Fruit fly (Drosophila melanogaster) whole organism, embryonic: Measurements from ENCODE around the gene CG11409.
A peak's percentile ranks its signal among the peaks of the same experiment; 100 is the strongest.

Source experiments
- Antp ChIP-seq: fragments of 200-800 bp; sonication (Bioruptor generic); optimal IDR thresholded peaks from 3 replicates; lab custom pipeline; 2016; ENCODE audit warnings: missing biosample characterization, missing genetic modification characterization
- Awh ChIP-seq: fragments of 200-800 bp; sonication (Bioruptor generic); IDR thresholded peaks from 2 replicates; pipeline ENCODE4, ENCODE4 v1.3.6; 2022; ENCODE audit warnings: missing biosample characterization, missing genetic modification characterization
- CG10274 ChIP-seq: fragments of 200-800 bp; sonication (Bioruptor generic); optimal IDR thresholded peaks from 3 replicates; lab custom pipeline; 2017; ENCODE audit warnings: missing biosample characterization, mild to moderate bottlenecking, missing genetic modification characterization
- CG10366 ChIP-seq: fragments of 200-800 bp; sonication (Bioruptor generic); IDR thresholded peaks from 2 replicates; pipeline ENCODE4 v1.3.6; 2022; ENCODE audit warnings: missing biosample characterization, missing genetic modification characterization
- CG10462 ChIP-seq: fragments of 200-800 bp; sonication (Bioruptor generic); optimal IDR thresholded peaks from 2 replicates; lab custom pipeline; 2016; ENCODE audit warnings: missing biosample characterization, missing genetic modification characterization
- CG11695 ChIP-seq: fragments of 200-800 bp; sonication (Bioruptor generic); IDR thresholded peaks from 3 replicates; pipeline ENCODE4 v1.3.6; 2022; ENCODE audit warnings: missing biosample characterization, missing genetic modification characterization
- CG12769 ChIP-seq: fragments of 200-800 bp; sonication (Bioruptor generic); optimal IDR thresholded peaks from 2 replicates; lab custom pipeline; 2019; ENCODE audit warnings: missing biosample characterization, mild to moderate bottlenecking, missing genetic modification characterization, moderate library complexity
- CG1529 ChIP-seq: fragments of 200-800 bp; sonication (Bioruptor generic); optimal IDR thresholded peaks from 3 replicates; lab custom pipeline; 2018; ENCODE audit warnings: missing biosample characterization, missing genetic modification characterization
- CG1603 ChIP-seq: fragments of 200-800 bp; sonication (Bioruptor generic); optimal IDR thresholded peaks from 2 replicates; lab custom pipeline; 2019; ENCODE audit warnings: missing biosample characterization, mild to moderate bottlenecking, missing genetic modification characterization, moderate library complexity
- CG17612 ChIP-seq: fragments of 200-800 bp; sonication (Bioruptor generic); IDR thresholded peaks from 2 replicates; pipeline ENCODE4 v1.3.6; 2022; ENCODE audit warnings: missing biosample characterization, missing genetic modification characterization
- CG17829 ChIP-seq: fragments of 200-800 bp; optimal IDR thresholded peaks from 2 replicates; lab custom pipeline; 2019; ENCODE audit warnings: missing biosample characterization, mild to moderate bottlenecking, missing genetic modification characterization, moderate library complexity
- CG18619 ChIP-seq: fragments of 200-800 bp; sonication (Bioruptor generic); optimal IDR thresholded peaks from 3 replicates; lab custom pipeline; 2017; ENCODE audit warnings: missing biosample characterization, mild to moderate bottlenecking, missing genetic modification characterization
- CG30431 ChIP-seq: fragments of 200-800 bp; sonication (Bioruptor generic); optimal IDR thresholded peaks from 2 replicates; lab custom pipeline; 2017; ENCODE audit warnings: missing biosample characterization, missing genetic modification characterization
- CG4854 ChIP-seq: fragments of 200-800 bp; sonication (Bioruptor generic); optimal IDR thresholded peaks from 2 replicates; lab custom pipeline; 2016; ENCODE audit warnings: missing biosample characterization, missing genetic modification characterization, inconsistent platforms
- CG6683 ChIP-seq: fragments of 200-800 bp; sonication (Bioruptor generic); optimal IDR thresholded peaks from 2 replicates; lab custom pipeline; 2017; ENCODE audit warnings: missing biosample characterization, mild to moderate bottlenecking, missing genetic modification characterization, missing genetic modification reagents
- CG6765 ChIP-seq: fragments of 200-800 bp; sonication (Bioruptor generic); optimal IDR thresholded peaks from 3 replicates; lab custom pipeline; 2017; ENCODE audit warnings: missing biosample characterization, mild to moderate bottlenecking, missing genetic modification characterization
- CG6813 ChIP-seq: fragments of 200-800 bp; sonication (Bioruptor generic); optimal IDR thresholded peaks from 2 replicates; lab custom pipeline; 2017; ENCODE audit warnings: missing biosample characterization, missing genetic modification characterization, mild to moderate bottlenecking, moderate library complexity, missing genetic modification reagents
- CG7928 ChIP-seq: fragments of 200-800 bp; sonication (Bioruptor generic); optimal IDR thresholded peaks from 2 replicates; lab custom pipeline; 2017; ENCODE audit warnings: missing biosample characterization, mild to moderate bottlenecking, missing genetic modification characterization
- CG9876 ChIP-seq: fragments of 200-800 bp; sonication (Bioruptor generic); optimal IDR thresholded peaks from 2 replicates; lab custom pipeline; 2016; ENCODE audit warnings: missing biosample characterization, missing genetic modification characterization
- CrebB ChIP-seq: fragments of 200-800 bp; sonication (Bioruptor generic); optimal IDR thresholded peaks from 3 replicates; lab custom pipeline; 2018; ENCODE audit warnings: missing biosample characterization, mild to moderate bottlenecking, missing genetic modification characterization
- Dek ChIP-seq: fragments of 200-800 bp; sonication (Bioruptor generic); optimal IDR thresholded peaks from 3 replicates; lab custom pipeline; 2019; ENCODE audit warnings: missing biosample characterization, mild to moderate bottlenecking, missing genetic modification characterization, moderate library complexity
- Dip2 ChIP-seq: fragments of 200-800 bp; sonication (Bioruptor generic); IDR thresholded peaks from 2 replicates; pipeline ENCODE4 v1.3.6; 2022; ENCODE audit warnings: missing biosample characterization, missing genetic modification characterization
- Doc2 ChIP-seq: fragments of 200-800 bp; sonication (Bioruptor generic); IDR thresholded peaks from 2 replicates; pipeline ENCODE4 v1.3.6; 2022; ENCODE audit warnings: missing biosample characterization, missing genetic modification characterization
- Dref ChIP-seq: fragments of 200-800 bp; sonication (Bioruptor generic); IDR thresholded peaks from 2 replicates; pipeline ENCODE4 v1.3.6; 2022; ENCODE audit warnings: missing biosample characterization, missing genetic modification characterization
- Gug ChIP-seq: fragments of 200-800 bp; sonication (Bioruptor generic); IDR thresholded peaks from 4 replicates; pipeline ENCODE4 v1.3.6; 2022; ENCODE audit warnings: missing biosample characterization, missing genetic modification characterization
- Med ChIP-seq: fragments of 200-800 bp; sonication (Bioruptor generic); peaks from one replicate; lab custom pipeline; 2016; ENCODE audit warnings: missing biosample characterization, missing genetic modification characterization, mild to moderate bottlenecking, inconsistent platforms, moderate library complexity
- Mrtf ChIP-seq: fragments of 200-800 bp; sonication (Bioruptor generic); IDR thresholded peaks from 3 replicates; pipeline ENCODE4 v1.3.6; 2022; ENCODE audit warnings: missing biosample characterization, missing genetic modification characterization
- Nf-YA ChIP-seq: fragments of 200-800 bp; sonication (Bioruptor generic); IDR thresholded peaks from 2 replicates; pipeline ENCODE4 v1.3.6; 2022; ENCODE audit warnings: missing biosample characterization, missing genetic modification characterization
- Vsx1 ChIP-seq: fragments of 200-800 bp; sonication (Bioruptor generic); optimal IDR thresholded peaks from 2 replicates; lab custom pipeline; 2017; ENCODE audit warnings: missing biosample characterization, mild to moderate bottlenecking, missing genetic modification characterization, missing genetic modification reagents
- Xrp1 ChIP-seq: fragments of 200-800 bp; sonication (Bioruptor generic); IDR thresholded peaks from 2 replicates; pipeline ENCODE4 v1.3.6; 2022; ENCODE audit warnings: missing biosample characterization, missing genetic modification characterization
- bigmax ChIP-seq: fragments of 200-800 bp; sonication (Bioruptor generic); optimal IDR thresholded peaks from 2 replicates; lab custom pipeline; 2018; ENCODE audit warnings: missing biosample characterization, mild to moderate bottlenecking, missing genetic modification characterization
- corto ChIP-seq: fragments of 200-800 bp; sonication (Bioruptor generic); optimal IDR thresholded peaks from 2 replicates; lab custom pipeline; 2016; ENCODE audit warnings: missing biosample characterization, mild to moderate bottlenecking, missing genetic modification characterization, moderate library complexity
- crp ChIP-seq, 2 experiments: fragments of 200-800 bp; sonication (Bioruptor generic); optimal IDR thresholded peaks; 2 replicates in 1 of 2; 3 replicates in 1 of 2; lab custom pipeline; 2017; ENCODE audit warnings: missing biosample characterization in 2 of 2, missing genetic modification characterization in 2 of 2, mild to moderate bottlenecking in 1 of 2, moderate library complexity in 1 of 2
- dpn ChIP-seq, 2 experiments: fragments of 200-800 bp; sonication (Bioruptor generic); optimal IDR thresholded peaks; 3 replicates each; lab custom pipeline; 2016; ENCODE audit warnings: missing biosample characterization in 2 of 2, missing genetic modification characterization in 2 of 2
- ewg ChIP-seq: fragments of 200-800 bp; sonication (Bioruptor generic); optimal IDR thresholded peaks from 3 replicates; lab custom pipeline; 2017; ENCODE audit warnings: mild to moderate bottlenecking, missing biosample characterization, missing genetic modification reagents, missing genetic modification characterization
- exex ChIP-seq: fragments of 200-800 bp; sonication (Bioruptor generic); optimal IDR thresholded peaks from 4 replicates; lab custom pipeline; 2018; ENCODE audit warnings: missing biosample characterization, mild to moderate bottlenecking, missing genetic modification characterization, moderate library complexity
- fd3F ChIP-seq: fragments of 200-800 bp; sonication (Bioruptor generic); optimal IDR thresholded peaks from 2 replicates; lab custom pipeline; 2018; ENCODE audit warnings: missing biosample characterization, mild to moderate bottlenecking, missing genetic modification characterization, moderate library complexity
- hb ChIP-seq: fragments of 200-800 bp; sonication (Bioruptor generic); IDR thresholded peaks from 3 replicates; pipeline ENCODE4 v1.3.6; 2022; ENCODE audit warnings: missing biosample characterization, missing genetic modification characterization; ENCODE audit not compliant: partially characterized antibody
- jing ChIP-seq: fragments of 200-800 bp; sonication (Bioruptor generic); optimal IDR thresholded peaks from 2 replicates; lab custom pipeline; 2018; ENCODE audit warnings: missing biosample characterization, mild to moderate bottlenecking, missing genetic modification characterization
- jumu ChIP-seq: fragments of 200-800 bp; sonication (Bioruptor generic); optimal IDR thresholded peaks from 3 replicates; lab custom pipeline; 2016; ENCODE audit warnings: missing biosample characterization, missing genetic modification characterization
- kni ChIP-seq: fragments of 200-800 bp; sonication (Bioruptor generic); optimal IDR thresholded peaks from 3 replicates; lab custom pipeline; 2017; ENCODE audit warnings: mild to moderate bottlenecking, missing biosample characterization, missing genetic modification reagents, missing genetic modification characterization
- mld ChIP-seq: fragments of 200-800 bp; sonication (Bioruptor generic); IDR thresholded peaks from 3 replicates; pipeline ENCODE4 v1.3.6; 2022; ENCODE audit warnings: missing biosample characterization, missing genetic modification characterization; ENCODE audit not compliant: partially characterized antibody
- phol ChIP-seq: fragments of 200-800 bp; sonication (Bioruptor generic); optimal IDR thresholded peaks from 3 replicates; lab custom pipeline; 2018; ENCODE audit warnings: missing biosample characterization, mild to moderate bottlenecking, missing genetic modification characterization, moderate library complexity
- prd ChIP-seq, 3 experiments: fragments of >200 bp in 2 of 3; fragments of 200-800 bp in 1 of 3; sonication (Bioruptor generic) in 1 of 3; optimal IDR thresholded peaks in 2 of 3; IDR thresholded peaks in 1 of 3; 2 replicates in 2 of 3; 3 replicates in 1 of 3; pipeline versions ENCODE4 v1.3.6 to Lab custom; 2017 to 2022; ENCODE audit warnings: missing biosample characterization in 1 of 3, missing genetic modification characterization in 1 of 3
- schlank ChIP-seq: fragments of 200-800 bp; sonication (Bioruptor generic); optimal IDR thresholded peaks from 2 replicates; lab custom pipeline; 2018; ENCODE audit warnings: missing biosample characterization, mild to moderate bottlenecking, missing genetic modification characterization
- sens ChIP-seq: fragments of 200-800 bp; sonication (Bioruptor generic); peaks from one replicate; lab custom pipeline; 2016; ENCODE audit warnings: missing biosample characterization, missing genetic modification characterization
- slou ChIP-seq: fragments of 200-800 bp; sonication (Bioruptor generic); optimal IDR thresholded peaks from 3 replicates; lab custom pipeline; 2016; ENCODE audit warnings: missing biosample characterization, missing genetic modification characterization
- sob ChIP-seq: fragments of 200-800 bp; sonication (Bioruptor generic); IDR thresholded peaks from 2 replicates; pipeline ENCODE4 v1.3.6; 2022; ENCODE audit warnings: missing biosample characterization, missing genetic modification characterization
- stwl ChIP-seq: fragments of 200-800 bp; sonication (Bioruptor generic); optimal IDR thresholded peaks from 3 replicates; lab custom pipeline; 2018; ENCODE audit warnings: missing biosample characterization, mild to moderate bottlenecking, missing genetic modification characterization, moderate library complexity
- trem ChIP-seq: fragments of 200-800 bp; optimal IDR thresholded peaks from 3 replicates; lab custom pipeline; 2019; ENCODE audit warnings: missing biosample characterization, mild to moderate bottlenecking, missing genetic modification characterization, moderate library complexity
- tx ChIP-seq: fragments of 200-800 bp; sonication (Bioruptor generic); optimal IDR thresholded peaks from 2 replicates; lab custom pipeline; 2016; ENCODE audit warnings: missing biosample characterization, missing genetic modification characterization
- zfh1 ChIP-seq: fragments of 200-800 bp; sonication (Bioruptor generic); IDR thresholded peaks from 3 replicates; pipeline ENCODE4 v1.3.6; 2022; ENCODE audit warnings: missing biosample characterization, missing genetic modification characterization

Gene CG11409

DNA sequence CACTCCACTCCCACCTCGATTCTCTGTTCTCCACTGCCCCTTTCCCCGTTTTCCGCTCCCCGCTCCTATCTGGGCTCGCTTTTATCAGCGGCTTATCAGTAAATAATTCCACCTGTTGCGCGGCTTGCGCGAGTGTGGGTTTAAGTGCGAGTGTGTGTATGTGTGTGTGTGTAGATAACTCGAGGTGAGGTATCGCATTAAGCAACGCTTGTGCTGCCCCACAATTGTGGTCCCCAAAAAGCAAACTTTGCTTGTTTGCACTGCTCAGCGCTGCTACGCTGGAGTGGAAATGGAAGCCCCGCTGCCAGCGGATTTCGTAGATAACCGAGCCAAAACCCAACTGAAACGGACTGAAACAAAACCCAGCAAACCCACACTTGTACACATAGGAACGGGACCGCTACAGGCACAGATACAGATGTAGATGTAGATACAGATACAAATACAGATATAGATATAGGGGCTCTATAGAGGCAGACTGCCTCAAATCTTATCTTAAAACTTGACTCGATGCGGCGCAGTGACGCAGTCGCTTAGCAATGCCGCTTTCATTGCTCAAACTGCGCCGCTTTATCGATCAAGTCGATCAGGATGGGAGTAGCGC, 45.9 kb upstream of the CG11409 start (continued):
- TF ChIP-seq hb, result no peak
- no peak for TF ChIP-seq CG7928 (GFP tag; lab: Kevin White, UChicago)
- no peak for TF ChIP-seq CG9876 (GFP tag; lab: Kevin White, UChicago)
- TF ChIP-seq crp (GFP tag; optimal IDR thresholded peaks at IDR 0.05; lab: Kevin White, UChicago), result no peak
- TF ChIP-seq mld (GFP tag; lab: Robert Waterston, UW), result no peak
- TF ChIP-seq Dek (tag; lab: Kevin White, UChicago), result no peak
- no peak for TF ChIP-seq bigmax
- TF ChIP-seq CG4854 (GFP tag; lab: Kevin White, UChicago), result no peak
- no peak for TF ChIP-seq CG6765
- TF ChIP-seq zfh1, result no peak
- TF ChIP-seq CG10366 (GFP tag; lab: Robert Waterston, UW), result no peak
- no peak for TF ChIP-seq fd3F (GFP tag; lab: Kevin White, UChicago)
- TF ChIP-seq trem (tag; lab: Kevin White, UChicago), result no peak
- TF ChIP-seq sob (GFP tag; lab: Robert Waterston, UW), result 0 out of 2 replicates have a peak, but pooled peaks have one; percentile 8
- TF ChIP-seq Med (GFP tag; lab: Kevin White, UChicago), result peak; percentile 58
- TF ChIP-seq jing, result no peak
- TF ChIP-seq Dip2 (GFP tag; lab: Robert Waterston, UW), result no peak
- no peak for TF ChIP-seq CG10462 (GFP tag; lab: Kevin White, UChicago)
- TF ChIP-seq CG1529 (GFP tag; lab: Kevin White, UChicago), result no peak
- peak; percentile 7 for TF ChIP-seq CG6813 (GFP tag; lab: Kevin White, UChicago)
- no peak for TF ChIP-seq tx (GFP tag; lab: Kevin White, UChicago)
- no peak for TF ChIP-seq Mrtf (GFP tag; lab: Robert Waterston, UW)
- no peak for TF ChIP-seq corto (GFP tag; lab: Kevin White, UChicago)
- no peak for TF ChIP-seq Antp
- 0 out of 2 replicates have a peak, but pooled peaks have one; percentile 22 for TF ChIP-seq Xrp1
- TF ChIP-seq CG17612 (GFP tag; lab: Robert Waterston, UW), result no peak
- TF ChIP-seq CG18619 (GFP tag; lab: Kevin White, UChicago), result peak; percentile 7
- no peak for TF ChIP-seq CG10274 (GFP tag; lab: Kevin White, UChicago)
- TF ChIP-seq CG17829, result no peak
- TF ChIP-seq Awh, result no peak
- TF ChIP-seq jumu (GFP tag; lab: Kevin White, UChicago), result no peak
- no peak for TF ChIP-seq CG11695 (GFP tag; lab: Robert Waterston, UW)
- TF ChIP-seq dpn (GFP tag; optimal IDR thresholded peaks at IDR 0.05; lab: Kevin White, UChicago), result no peak
- TF ChIP-seq phol, result no peak
- no peak for TF ChIP-seq ewg
- TF ChIP-seq Nf-YA (GFP tag; lab: Robert Waterston, UW), result no peak
- TF ChIP-seq stwl, result no peak
- no peak for TF ChIP-seq CG6683 (GFP tag; lab: Kevin White, UChicago)
- no peak for TF ChIP-seq CG30431 (GFP tag; lab: Kevin White, UChicago)

DNA sequence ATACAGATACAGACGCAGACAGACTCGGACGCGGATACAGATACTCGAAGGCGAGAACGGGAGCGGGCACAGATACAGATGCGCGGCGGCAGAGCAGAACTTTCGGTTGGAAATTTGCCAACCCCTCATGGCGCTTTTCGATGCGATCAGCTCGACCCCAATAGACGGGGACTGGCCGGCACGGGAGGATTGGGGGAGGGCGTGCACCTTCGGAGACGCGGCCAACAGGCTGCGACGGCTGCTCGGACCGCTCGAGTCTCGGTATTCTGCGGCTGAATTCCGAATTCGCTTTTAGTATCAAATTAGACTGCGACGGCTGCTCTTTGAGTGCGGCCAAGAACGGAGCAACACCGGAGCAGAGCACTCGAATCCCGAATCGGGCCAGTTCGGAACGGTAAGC, 42.8 kb upstream of the CG11409 start:
- no peak for TF ChIP-seq Dref (GFP tag; lab: Robert Waterston, UW)
- TF ChIP-seq CG12769 (tag; lab: Kevin White, UChicago), result peak; percentile 82
- TF ChIP-seq slou (GFP tag; lab: Kevin White, UChicago), result no peak
- TF ChIP-seq CG1603, result no peak
- no peak for TF ChIP-seq Gug (GFP tag; lab: Robert Waterston, UW)
- no peak for TF ChIP-seq kni
- no peak for TF ChIP-seq Vsx1 (GFP tag; lab: Kevin White, UChicago)
- TF ChIP-seq Doc2 (GFP tag; lab: Robert Waterston, UW), result no peak
- TF ChIP-seq prd (optimal IDR thresholded peaks at IDR 0.05; lab: Kevin White, UChicago), result no peak
- no peak for TF ChIP-seq prd (GFP tag; IDR thresholded peaks at IDR 0.05; lab: Robert Waterston, UW)
- TF ChIP-seq CrebB (tag; lab: Kevin White, UChicago), result no peak
- TF ChIP-seq sens (GFP tag; lab: Kevin White, UChicago), result peak; percentile 19
- TF ChIP-seq exex, result no peak
- TF ChIP-seq schlank (tag; lab: Kevin White, UChicago), result no peak
